Fruit fly (Drosophila melanogaster) whole organism, adult: Measurements from ENCODE around the gene enc.

ENCODE experiments used
- CG33017 ChIP-seq: fragments of 200-800 bp; sonication (Bioruptor generic); optimal IDR thresholded peaks from 2 replicates; lab custom pipeline; 2018; ENCODE audit warnings: missing biosample characterization, mild to moderate bottlenecking, missing genetic modification characterization, moderate library complexity
- CG7045 ChIP-seq: fragments of 200-800 bp; sonication (Bioruptor generic); optimal IDR thresholded peaks from 2 replicates; lab custom pipeline; 2017; ENCODE audit warnings: missing biosample characterization, mild to moderate bottlenecking, missing genetic modification characterization
- Crg-1 ChIP-seq: fragments of 200-800 bp; sonication (Bioruptor generic); optimal IDR thresholded peaks from 2 replicates; lab custom pipeline; 2016; ENCODE audit warnings: missing biosample characterization, missing genetic modification characterization
- kay ChIP-seq: fragments of 200-800 bp; sonication (Bioruptor generic); peaks from one replicate; lab custom pipeline; 2016; ENCODE audit warnings: missing biosample characterization, missing genetic modification characterization, borderline replicate concordance
- toe ChIP-seq: fragments of 200-800 bp; sonication (Bioruptor generic); optimal IDR thresholded peaks from 2 replicates; lab custom pipeline; 2016; ENCODE audit warnings: missing biosample characterization, missing genetic modification characterization

- TF ChIP-seq CG33017 (no peak), Crg-1 (GFP tag; lab: Kevin White, UChicago) (no peak), toe (GFP tag; lab: Kevin White, UChicago) (no peak), CG7045 (no peak), kay (GFP tag; lab: Kevin White, UChicago) (no peak)
Observed at dm6 chr3L:3875004-3875403, 56.5 kb downstream of the enc start.
